Worm (Caenorhabditis elegans): Measurements from ENCODE around the gene W02D7.5.
A peak's percentile ranks its signal among the peaks of the same experiment; 100 is the strongest.

The W02D7.5 gene

ce11 chrV:8288125-8288806, 10.8 kb downstream of the W02D7.5 start (continued):
- TF ChIP-seq nhr-84 (tag; optimal IDR thresholded peaks at IDR 0.05) (no peak), C16A3.4 (tag; optimal IDR thresholded peaks at IDR 0.05) (no peak), ceh-88 (GFP tag; IDR thresholded peaks at IDR 0.05) (no peak), blmp-1 (tag; optimal IDR thresholded peaks at IDR 0.05) (no peak), zag-1 (tag; optimal IDR thresholded peaks at IDR 0.05) (no peak), mef-2 (tag; optimal IDR thresholded peaks at IDR 0.05) (no peak), nhr-85 (tag) (no peak), alr-1 (tag; optimal IDR thresholded peaks at IDR 0.05; ENCODE audit: borderline replicate concordance) (no peak), isw-1 (GFP tag; IDR thresholded peaks at IDR 0.05) (no peak), swsn-7 (tag; optimal IDR thresholded peaks at IDR 0.05) (no peak), nhr-28 (tag; optimal IDR thresholded peaks at IDR 0.05) (no peak), mab-9 (GFP tag; IDR thresholded peaks at IDR 0.05) (no peak), ets-5 (GFP tag; IDR thresholded peaks at IDR 0.05) (no peak), ceh-90 (tag; optimal IDR thresholded peaks at IDR 0.05) (no peak), tlp-1 (tag; optimal IDR thresholded peaks at IDR 0.05) (no peak), irx-1 (tag; optimal IDR thresholded peaks at IDR 0.05) (no peak), fkh-4 (tag; optimal IDR thresholded peaks at IDR 0.05; ENCODE audit: borderline replicate concordance) (no peak), pag-3 (tag; optimal IDR thresholded peaks at IDR 0.05; ENCODE audit: borderline replicate concordance, insufficient read depth) (no peak), dsc-1 (tag; optimal IDR thresholded peaks at IDR 0.05) (no peak), lin-35 (GFP tag; optimal IDR thresholded peaks at IDR 0.05) (no peak), nhr-90 (tag; optimal IDR thresholded peaks at IDR 0.05; ENCODE audit: poor library complexity) (no peak), lin-14 (GFP tag; optimal IDR thresholded peaks at IDR 0.05) (no peak), nhr-71 (tag; optimal IDR thresholded peaks at IDR 0.05) (peak; percentile 17), efl-1 (optimal IDR thresholded peaks at IDR 0.05) (no peak), efl-1 (GFP tag; optimal IDR thresholded peaks at IDR 0.05 in 1 of 2) (no peak)

ce11 chrV:8285455-8285854, 13.6 kb downstream of the W02D7.5 start:
- TF ChIP-seq ztf-4 (tag; optimal IDR thresholded peaks at IDR 0.05) (no peak), ceh-88 (GFP tag; IDR thresholded peaks at IDR 0.05) (no peak), unc-30 (tag; optimal IDR thresholded peaks at IDR 0.05) (no peak), lir-3 (tag; optimal IDR thresholded peaks at IDR 0.05; ENCODE audit: poor library complexity) (no peak), pax-3 (tag; optimal IDR thresholded peaks at IDR 0.05) (no peak), aly-2 (tag; optimal IDR thresholded peaks at IDR 0.05) (no peak), ces-1 (GFP tag; optimal IDR thresholded peaks at IDR 0.05) (no peak), nhr-84 (tag; optimal IDR thresholded peaks at IDR 0.05) (no peak)

DNA sequence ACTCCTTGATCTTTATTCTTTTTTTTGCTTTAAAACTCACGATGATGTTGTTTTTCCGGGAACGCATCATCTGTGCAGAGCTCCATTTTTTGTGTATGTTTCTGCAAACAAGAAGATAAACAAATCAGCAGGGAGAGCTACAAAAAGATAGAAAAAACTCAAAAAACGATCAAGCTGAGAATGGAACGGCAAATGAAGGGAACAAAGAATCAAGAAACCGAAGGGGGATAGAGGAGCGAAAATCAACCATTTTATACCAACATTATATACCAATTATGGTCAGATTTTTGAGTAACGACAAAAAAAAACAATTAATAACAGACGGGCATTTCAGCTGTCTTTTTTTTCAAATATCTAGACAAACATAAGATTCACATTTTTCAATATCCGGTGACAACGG, 14.2 kb downstream of the W02D7.5 start, which contains the start of gene slc-17.5:
Gene slc-17.5 (minus strand): TSS at position 101 of the 400 bp plus-strand sequence.
- TF ChIP-seq xbp-1 (tag; optimal IDR thresholded peaks at IDR 0.05) (no peak), fos-1 (tag; optimal IDR thresholded peaks at IDR 0.05) (no peak), ceh-90 (tag; optimal IDR thresholded peaks at IDR 0.05) (no peak), ets-5 (GFP tag; IDR thresholded peaks at IDR 0.05) (no peak), efl-3 (GFP tag; optimal IDR thresholded peaks at IDR 0.05) (no peak), fkh-8 (tag; optimal IDR thresholded peaks at IDR 0.05) (no peak), egl-13 (tag; optimal IDR thresholded peaks at IDR 0.05) (no peak), hlh-4 (tag; optimal IDR thresholded peaks at IDR 0.05) (no peak), ceh-8 (GFP tag; optimal IDR thresholded peaks at IDR 0.05) (no peak), efl-1 (optimal IDR thresholded peaks at IDR 0.05) (no peak), efl-1 (GFP tag; optimal IDR thresholded peaks at IDR 0.05 in 1 of 2) (no peak)

DNA sequence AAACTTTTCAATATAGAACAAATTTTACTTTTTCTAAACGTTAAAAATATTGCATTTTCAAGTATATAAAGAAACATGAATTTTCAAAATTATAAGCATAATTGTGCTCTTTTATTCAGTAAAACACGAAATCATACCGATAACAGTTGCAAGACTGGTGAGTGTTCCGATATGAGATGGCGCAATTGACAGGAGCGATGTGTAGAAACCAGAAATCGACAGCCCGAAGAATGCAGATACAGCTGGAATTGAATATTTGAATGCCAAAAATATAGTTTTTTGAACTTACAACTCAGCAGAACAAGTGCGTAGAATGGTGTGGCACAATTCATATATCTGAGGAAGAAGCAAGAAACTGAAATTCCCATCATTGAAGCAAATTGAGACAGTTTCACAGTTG, 16.1 kb downstream of the W02D7.5 start:
- no peak for TF ChIP-seq nhr-47 (tag; optimal IDR thresholded peaks at IDR 0.05)
- no peak for TF ChIP-seq efl-1 (optimal IDR thresholded peaks at IDR 0.05)
- TF ChIP-seq efl-1 (GFP tag; optimal IDR thresholded peaks at IDR 0.05 in 1 of 2), result peak in 1 of 2 experiments; percentile 24
- TF ChIP-seq C04F5.9 (tag; optimal IDR thresholded peaks at IDR 0.05), result no peak
- TF ChIP-seq pqm-1 (tag; optimal IDR thresholded peaks at IDR 0.05), result no peak
- no peak for TF ChIP-seq blmp-1 (tag; optimal IDR thresholded peaks at IDR 0.05)
